Worm (Caenorhabditis elegans): ENCODE measurements around the gene pqn-2.

The pqn-2 gene

DNA sequence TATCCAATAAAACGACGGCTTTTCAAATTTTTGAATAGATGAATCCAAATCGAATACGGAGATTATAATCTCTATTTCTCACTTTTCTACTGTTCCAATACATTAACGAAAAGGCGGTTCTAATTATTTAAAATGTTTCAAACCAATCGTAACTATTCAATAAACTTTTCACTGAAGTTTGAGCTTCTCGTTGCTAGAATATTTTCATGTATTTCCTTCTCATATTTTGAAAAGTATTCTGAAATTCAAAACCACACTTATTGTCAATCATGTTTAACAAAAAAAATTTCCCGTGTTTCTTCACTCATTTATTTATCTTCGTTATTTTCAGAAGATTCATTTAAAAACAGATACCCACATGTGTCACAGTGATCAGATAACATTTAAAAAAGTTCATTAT is 20.6 kb downstream of the pqn-2 start, which contains the start of gene F15H10.8:
Gene F15H10.8 (minus strand): TSS at position 101 of the 400 bp plus-strand sequence.
- TF ChIP-seq unc-62 (GFP tag; optimal IDR thresholded peaks at IDR 0.05) (no peak), skn-1 (tag; optimal IDR thresholded peaks at IDR 0.05) (no peak), ZK546.5 (tag; optimal IDR thresholded peaks at IDR 0.05) (no peak), ceh-28 (tag; optimal IDR thresholded peaks at IDR 0.05) (no peak), nhr-11 (tag; optimal IDR thresholded peaks at IDR 0.05) (no peak), snpc-4 (tag; optimal IDR thresholded peaks at IDR 0.05) (no peak), lin-39 (tag; optimal IDR thresholded peaks at IDR 0.05) (no peak), lsy-12 (tag; optimal IDR thresholded peaks at IDR 0.05) (no peak), R02D3.7 (tag; optimal IDR thresholded peaks at IDR 0.05) (no peak), unc-39 (tag; optimal IDR thresholded peaks at IDR 0.05) (no peak), elt-1 (tag; optimal IDR thresholded peaks at IDR 0.05) (no peak), tbx-2 (tag; optimal IDR thresholded peaks at IDR 0.05) (no peak), jun-1 (tag; optimal IDR thresholded peaks at IDR 0.05) (no peak), nhr-25 (tag; optimal IDR thresholded peaks at IDR 0.05) (no peak), elt-2 (tag; optimal IDR thresholded peaks at IDR 0.05) (no peak), fkh-2 (tag; optimal IDR thresholded peaks at IDR 0.05) (no peak), fos-1 (tag; optimal IDR thresholded peaks at IDR 0.05) (no peak)

DNA sequence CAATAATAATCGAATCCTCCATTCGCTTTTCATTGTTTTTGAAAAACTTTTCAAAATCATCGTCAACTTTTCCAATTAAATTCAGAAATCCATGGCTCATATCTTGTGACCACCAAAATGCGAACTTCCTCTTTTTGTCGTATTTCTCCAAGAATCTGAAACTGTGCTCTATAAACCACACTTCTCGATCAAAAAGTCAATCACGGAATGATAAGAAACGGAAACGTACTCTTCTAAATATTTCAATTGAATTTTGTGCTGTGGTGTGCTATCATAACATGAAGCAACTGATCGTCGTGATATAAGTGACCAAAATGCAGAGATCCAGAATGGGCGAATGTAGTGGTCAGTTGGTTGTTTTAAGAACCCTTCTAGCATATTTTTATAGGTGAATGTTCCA is 22.5 kb downstream of the pqn-2 start:
- no peak for TF ChIP-seq nhr-11 (tag; optimal IDR thresholded peaks at IDR 0.05)
- no peak for TF ChIP-seq nhr-23 (tag; optimal IDR thresholded peaks at IDR 0.05)
- TF ChIP-seq zag-1 (tag; optimal IDR thresholded peaks at IDR 0.05): no peak
- TF ChIP-seq tbx-2 (tag; optimal IDR thresholded peaks at IDR 0.05): no peak
- TF ChIP-seq eor-1 (tag; optimal IDR thresholded peaks at IDR 0.05): no peak
- no peak for TF ChIP-seq lin-15B (tag; optimal IDR thresholded peaks at IDR 0.05)
- no peak for TF ChIP-seq fos-1 (tag; optimal IDR thresholded peaks at IDR 0.05)
- no peak for TF ChIP-seq fkh-10 (GFP tag; optimal IDR thresholded peaks at IDR 0.05)
- TF ChIP-seq aly-2 (tag; optimal IDR thresholded peaks at IDR 0.05): no peak

DNA sequence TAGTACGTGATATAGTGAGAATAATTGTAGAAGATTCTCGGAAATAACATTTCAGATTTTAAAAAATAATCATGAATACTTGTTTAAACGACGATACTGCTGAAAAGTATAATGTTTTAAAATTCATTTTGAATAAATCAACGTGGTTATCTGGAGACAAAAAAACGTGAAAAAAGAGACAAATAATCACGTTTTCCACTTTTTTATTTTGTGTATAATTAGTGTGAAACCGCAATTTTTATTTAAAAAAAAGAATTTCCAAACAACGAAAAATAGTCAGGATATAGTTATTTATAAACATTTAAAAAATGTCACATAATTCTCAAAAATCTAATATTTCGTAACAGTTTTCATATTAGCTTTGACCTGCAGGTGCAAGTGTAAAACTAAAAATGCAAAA is 24.1 kb downstream of the pqn-2 start, which contains the start of gene F15H10.7:
Gene F15H10.7 (minus strand): TSS at position 101 of the 400 bp plus-strand sequence.
- no peak for TF ChIP-seq elt-1 (tag; optimal IDR thresholded peaks at IDR 0.05)
- TF ChIP-seq nhr-237 (tag; optimal IDR thresholded peaks at IDR 0.05): no peak
- TF ChIP-seq egl-5 (tag; optimal IDR thresholded peaks at IDR 0.05): no peak
- TF ChIP-seq ceh-16 (tag; optimal IDR thresholded peaks at IDR 0.05): no peak
- no peak for TF ChIP-seq ztf-4 (tag; optimal IDR thresholded peaks at IDR 0.05)
- TF ChIP-seq nhr-77 (tag; optimal IDR thresholded peaks at IDR 0.05): no peak
- no peak for TF ChIP-seq nhr-23 (tag; optimal IDR thresholded peaks at IDR 0.05)
- no peak for TF ChIP-seq sea-2 (GFP tag; optimal IDR thresholded peaks at IDR 0.05)
- no peak for TF ChIP-seq aly-2 (tag; optimal IDR thresholded peaks at IDR 0.05)
- TF ChIP-seq ama-1 (optimal IDR thresholded peaks at IDR 0.05): no peak
- no peak for TF ChIP-seq nhr-43 (tag; optimal IDR thresholded peaks at IDR 0.05; ENCODE audit: poor library complexity, severe bottlenecking)

DNA sequence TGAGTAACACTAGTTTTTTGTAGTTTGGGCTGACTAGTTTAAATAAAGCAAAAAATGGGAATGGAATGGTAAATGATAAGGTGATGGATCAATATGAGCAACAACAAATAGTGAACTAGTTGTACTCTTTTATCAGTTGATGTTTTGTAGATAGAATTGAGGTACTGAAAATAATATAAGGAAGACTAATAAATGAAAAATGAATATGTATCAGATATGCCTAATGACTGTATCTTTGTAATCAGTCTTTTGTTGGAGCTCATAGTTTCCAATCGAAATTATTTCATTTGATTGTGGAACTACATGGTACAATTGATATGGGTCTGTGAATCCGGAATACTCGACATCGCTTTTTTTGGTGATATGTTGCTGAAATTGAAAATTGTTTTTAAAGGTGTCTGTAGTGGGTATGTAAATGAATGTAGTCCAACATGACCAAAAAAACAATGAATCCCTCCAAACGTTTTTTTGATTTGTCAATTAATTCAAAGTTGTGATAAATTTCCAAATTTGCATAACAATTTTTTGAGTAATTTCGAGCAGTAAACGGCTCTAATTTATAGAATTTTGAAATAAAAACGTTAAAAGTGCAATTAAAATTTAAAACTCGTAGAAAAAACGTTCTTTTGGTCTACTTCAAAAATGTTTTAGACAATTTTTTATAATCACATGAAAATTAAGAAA is 27.9 kb downstream of the pqn-2 start, which contains the start of gene F15H10.12:
Gene F15H10.12 (minus strand): TSS at position 51 of the 684 bp plus-strand sequence.
- TF ChIP-seq nhr-237 (tag; optimal IDR thresholded peaks at IDR 0.05) (no peak), ztf-11 (tag; optimal IDR thresholded peaks at IDR 0.05) (no peak), nhr-43 (tag; optimal IDR thresholded peaks at IDR 0.05; ENCODE audit: poor library complexity, severe bottlenecking) (no peak), ztf-4 (tag; optimal IDR thresholded peaks at IDR 0.05) (no peak), mdl-1 (tag; optimal IDR thresholded peaks at IDR 0.05) (no peak)

DNA sequence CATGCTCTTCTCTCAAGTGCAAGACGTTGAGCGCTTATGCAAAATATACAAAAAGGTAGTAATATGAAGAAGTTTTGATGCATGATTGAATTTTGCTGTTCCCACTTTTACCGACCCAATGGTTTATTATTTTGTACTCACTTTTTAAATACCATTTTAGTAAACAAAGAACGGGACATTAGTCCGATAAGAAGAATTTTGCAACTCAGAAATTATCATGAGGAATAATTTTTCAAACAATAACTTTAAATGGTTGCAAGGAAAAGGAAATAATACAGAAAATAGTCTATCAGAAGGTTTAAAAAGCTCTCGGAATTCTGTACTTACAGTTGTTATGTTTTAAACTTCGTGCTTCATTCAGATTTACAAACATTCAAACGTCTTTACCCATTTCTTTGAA is 32.4 kb downstream of the pqn-2 start, which contains the start of gene F15H10.9:
Gene F15H10.9 (minus strand): TSS at position 101 of the 400 bp plus-strand sequence.
- TF ChIP-seq nhr-43 (tag; optimal IDR thresholded peaks at IDR 0.05; ENCODE audit: poor library complexity, severe bottlenecking): no peak
- TF ChIP-seq sea-2 (GFP tag; optimal IDR thresholded peaks at IDR 0.05): no peak
- TF ChIP-seq nhr-76 (tag; optimal IDR thresholded peaks at IDR 0.05): no peak
- no peak for TF ChIP-seq elt-3 (tag; optimal IDR thresholded peaks at IDR 0.05)
- no peak for TF ChIP-seq ceh-82 (tag; optimal IDR thresholded peaks at IDR 0.05)
- no peak for TF ChIP-seq nhr-77 (tag; optimal IDR thresholded peaks at IDR 0.05)
- no peak for TF ChIP-seq R02D3.7 (tag; optimal IDR thresholded peaks at IDR 0.05)
- no peak for TF ChIP-seq ceh-16 (tag; optimal IDR thresholded peaks at IDR 0.05)
- no peak for TF ChIP-seq nhr-12 (tag; optimal IDR thresholded peaks at IDR 0.05)
- TF ChIP-seq egl-5 (tag; optimal IDR thresholded peaks at IDR 0.05): no peak
- TF ChIP-seq ZK546.5 (tag; optimal IDR thresholded peaks at IDR 0.05): no peak

Data from whole organism, L3 larva.